Worm (Caenorhabditis elegans) whole organism, mixed stage, embryonic: ENCODE measurements around the gene hum-2.

Source experiments
- M03D4.4 ChIP-seq: sonication (generic microtip); optimal IDR thresholded peaks from 2 replicates; lab custom pipeline; 2017; ENCODE audit warnings: mild to moderate bottlenecking, missing genetic modification characterization, missing compliant biosample characterization
- bed-3 ChIP-seq: fragments of 200-800 bp; sonication (Bioruptor generic); optimal IDR thresholded peaks from 3 replicates; lab custom pipeline; 2018; ENCODE audit warnings: mild to moderate bottlenecking, missing genetic modification characterization, moderate library complexity, missing compliant biosample characterization
- blmp-1 ChIP-seq: fragments of 150-350 bp; optimal IDR thresholded peaks from 2 replicates; lab custom pipeline; 2014; ENCODE audit warnings: missing biosample characterization, missing genetic modification characterization
- ceh-43 ChIP-seq: fragments of 200-800 bp; sonication (Bioruptor generic); optimal IDR thresholded peaks from 2 replicates; lab custom pipeline; 2018; ENCODE audit warnings: mild to moderate bottlenecking, missing genetic modification characterization, moderate library complexity, missing compliant biosample characterization
- ceh-83 ChIP-seq: fragments of 200-800 bp; sonication (Bioruptor generic); optimal IDR thresholded peaks from 2 replicates; lab custom pipeline; 2018; ENCODE audit warnings: mild to moderate bottlenecking, missing genetic modification characterization, missing compliant biosample characterization
- ces-1 ChIP-seq: fragments of 150-350 bp; optimal IDR thresholded peaks from 2 replicates; lab custom pipeline; 2014; ENCODE audit warnings: missing biosample characterization, missing genetic modification reagents, missing genetic modification characterization
- cnd-1 ChIP-seq: fragments of 200-800 bp; sonication (Bioruptor generic); optimal IDR thresholded peaks from 2 replicates; lab custom pipeline; 2018; ENCODE audit warnings: mild to moderate bottlenecking, missing genetic modification characterization, missing compliant biosample characterization
- drap-1 ChIP-seq: fragments of 200-800 bp; sonication (Bioruptor generic); optimal IDR thresholded peaks from 3 replicates; lab custom pipeline; 2018; ENCODE audit warnings: mild to moderate bottlenecking, missing genetic modification characterization, missing compliant biosample characterization
- elt-1 ChIP-seq: sonication (generic microtip); optimal IDR thresholded peaks from 2 replicates; lab custom pipeline; 2017; ENCODE audit warnings: missing genetic modification characterization, mild to moderate bottlenecking, missing compliant biosample characterization, antibody characterized with exemption, moderate library complexity, borderline replicate concordance; ENCODE audit not compliant: insufficient read depth
- flh-1 ChIP-seq: fragments of 200-800 bp; sonication (Bioruptor generic); optimal IDR thresholded peaks from 2 replicates; lab custom pipeline; 2018; ENCODE audit warnings: mild to moderate bottlenecking, missing genetic modification characterization, moderate library complexity, missing compliant biosample characterization
- ham-2 ChIP-seq: fragments of 200-800 bp; sonication (Bioruptor generic); optimal IDR thresholded peaks from 2 replicates; lab custom pipeline; 2018; ENCODE audit warnings: mild to moderate bottlenecking, missing genetic modification characterization, missing compliant biosample characterization
- hlh-1 ChIP-seq: fragments of 150-350 bp; optimal IDR thresholded peaks from 2 replicates; lab custom pipeline; 2014; ENCODE audit warnings: missing biosample characterization, missing genetic modification reagents, missing genetic modification characterization
- lin-13 ChIP-seq: fragments of 150-350 bp; optimal IDR thresholded peaks from 2 replicates; lab custom pipeline; 2014; ENCODE audit warnings: missing biosample characterization, missing genetic modification characterization
- lin-32 ChIP-seq: fragments of 200-800 bp; sonication (Bioruptor generic); optimal IDR thresholded peaks from 2 replicates; lab custom pipeline; 2018; ENCODE audit warnings: mild to moderate bottlenecking, missing genetic modification characterization, missing compliant biosample characterization
- lsy-2 ChIP-seq: fragments of 150-350 bp; optimal IDR thresholded peaks from 2 replicates; lab custom pipeline; 2014; ENCODE audit warnings: missing biosample characterization, missing genetic modification characterization
- mab-5 ChIP-seq: fragments of 150-350 bp; optimal IDR thresholded peaks from 2 replicates; lab custom pipeline; 2014; ENCODE audit warnings: missing biosample characterization, missing genetic modification characterization
- mep-1 ChIP-seq: fragments of 150-350 bp; optimal IDR thresholded peaks from 2 replicates; lab custom pipeline; 2017; ENCODE audit warnings: missing biosample characterization, missing genetic modification reagents, missing genetic modification characterization, inconsistent platforms
- mls-2 ChIP-seq: sonication (generic microtip); optimal IDR thresholded peaks from 2 replicates; lab custom pipeline; 2016; ENCODE audit warnings: mild to moderate bottlenecking, missing genetic modification characterization, moderate library complexity, missing compliant biosample characterization
- nhr-12 ChIP-seq: fragments of 150-350 bp; optimal IDR thresholded peaks from 2 replicates; lab custom pipeline; 2014; ENCODE audit warnings: missing biosample characterization, missing genetic modification characterization
- nhr-237 ChIP-seq: fragments of 150-350 bp; optimal IDR thresholded peaks from 2 replicates; lab custom pipeline; 2014; ENCODE audit warnings: missing biosample characterization, missing genetic modification characterization
- nhr-28 ChIP-seq: fragments of 150-350 bp; optimal IDR thresholded peaks from 2 replicates; lab custom pipeline; 2014; ENCODE audit warnings: missing biosample characterization, missing genetic modification characterization
- nhr-76 ChIP-seq: sonication (generic microtip); optimal IDR thresholded peaks from 2 replicates; lab custom pipeline; 2017; ENCODE audit warnings: missing biosample characterization, missing genetic modification characterization
- pha-4 ChIP-seq: fragments of 150-350 bp; optimal IDR thresholded peaks from 2 replicates; lab custom pipeline; 2018; ENCODE audit warnings: missing biosample characterization, missing genetic modification reagents, missing genetic modification characterization
- sem-2 ChIP-seq: fragments of 200-800 bp; sonication (Bioruptor generic); optimal IDR thresholded peaks from 2 replicates; lab custom pipeline; 2018; ENCODE audit warnings: mild to moderate bottlenecking, missing genetic modification characterization, missing compliant biosample characterization
- snpc-4 ChIP-seq: fragments of 150-350 bp; optimal IDR thresholded peaks from 2 replicates; lab custom pipeline; 2014; ENCODE audit warnings: missing biosample characterization, missing genetic modification characterization
- sptf-1 ChIP-seq: sonication (generic microtip); optimal IDR thresholded peaks from 2 replicates; lab custom pipeline; 2017; ENCODE audit warnings: mild to moderate bottlenecking, missing genetic modification characterization, moderate library complexity, missing compliant biosample characterization
- tbx-8 ChIP-seq: fragments of 200-800 bp; sonication (Bioruptor generic); optimal IDR thresholded peaks from 2 replicates; lab custom pipeline; 2018; ENCODE audit warnings: mild to moderate bottlenecking, missing genetic modification characterization, moderate library complexity, missing compliant biosample characterization
- unc-120 ChIP-seq: sonication (generic microtip); optimal IDR thresholded peaks from 2 replicates; lab custom pipeline; 2017; ENCODE audit warnings: missing genetic modification characterization, missing compliant biosample characterization; ENCODE audit not compliant: poor library complexity, severe bottlenecking
- unc-39 ChIP-seq: fragments of 150-350 bp; optimal IDR thresholded peaks from 2 replicates; lab custom pipeline; 2014; ENCODE audit warnings: missing biosample characterization, missing genetic modification characterization
- unc-62 ChIP-seq: fragments of 150-350 bp; optimal IDR thresholded peaks from 2 replicates; lab custom pipeline; 2014; ENCODE audit warnings: missing biosample characterization, missing genetic modification reagents, missing genetic modification characterization
- zip-8 ChIP-seq: fragments of 150-350 bp; optimal IDR thresholded peaks from 2 replicates; lab custom pipeline; 2014; ENCODE audit warnings: missing biosample characterization, missing genetic modification characterization
- ztf-11 ChIP-seq: fragments of 150-350 bp; optimal IDR thresholded peaks from 2 replicates; lab custom pipeline; 2014; ENCODE audit warnings: missing biosample characterization, missing genetic modification characterization

hum-2 gene

ce11 chrV:9440003-9440319 lies 54.0 kb downstream of the hum-2 start:
- TF ChIP-seq ces-1 (GFP tag; lab: Kevin White, UChicago) (no peak), ceh-43 (no peak), hlh-1 (no peak), unc-39 (tag; lab: Kevin White, UChicago) (no peak), lin-13 (tag; lab: Kevin White, UChicago) (no peak), mep-1 (tag; lab: Kevin White, UChicago) (no peak)

DNA sequence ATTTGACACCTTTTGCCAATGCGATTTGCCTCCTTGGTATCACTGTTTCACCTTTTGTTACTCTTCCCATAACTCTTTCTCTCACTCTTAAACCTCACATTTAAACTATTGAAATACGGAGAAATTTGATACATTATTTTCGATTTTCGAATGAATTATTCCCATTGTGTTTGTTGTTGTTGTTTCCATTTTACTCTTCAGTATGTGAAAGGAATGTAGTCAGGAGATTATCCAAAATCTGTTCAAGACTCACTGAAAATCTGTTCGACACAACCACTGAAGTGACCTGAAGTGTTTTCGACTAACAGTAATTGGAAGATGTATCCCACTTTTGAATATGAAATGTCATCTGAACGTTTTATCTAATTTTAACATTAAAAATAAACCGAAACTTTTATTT lies 55.1 kb downstream of the hum-2 start:
- no peak for TF ChIP-seq zip-8 (tag; lab: Kevin White, UChicago)
- no peak for TF ChIP-seq nhr-237
- no peak for TF ChIP-seq ztf-11 (tag; lab: Kevin White, UChicago)
- TF ChIP-seq tbx-8 (GFP tag; lab: Kevin White, UChicago) = no peak
- no peak for TF ChIP-seq unc-62 (GFP tag; lab: Kevin White, UChicago)
- TF ChIP-seq bed-3 (GFP tag; lab: Kevin White, UChicago) = no peak
- no peak for TF ChIP-seq snpc-4 (tag; lab: Kevin White, UChicago)
- TF ChIP-seq ham-2 (GFP tag; lab: Kevin White, UChicago) = no peak
- no peak for TF ChIP-seq lsy-2 (tag; lab: Kevin White, UChicago)
- no peak for TF ChIP-seq cnd-1 (tag; lab: Kevin White, UChicago)
- no peak for TF ChIP-seq ceh-83 (GFP tag; lab: Kevin White, UChicago)

- no peak for TF ChIP-seq unc-62 (GFP tag; lab: Kevin White, UChicago)
- TF ChIP-seq ztf-11 (tag; lab: Kevin White, UChicago) = no peak
These were observed 56.5 kb downstream of the hum-2 start for ce11 chrV:9442471-9442870.

- TF ChIP-seq tbx-8 (GFP tag; lab: Kevin White, UChicago) = no peak
- TF ChIP-seq lsy-2 (tag; lab: Kevin White, UChicago) = no peak
- TF ChIP-seq nhr-237 = no peak
- TF ChIP-seq lin-13 (tag; lab: Kevin White, UChicago) = no peak
- TF ChIP-seq pha-4 (tag; lab: Kevin White, UChicago) = no peak
- no peak for TF ChIP-seq elt-1 (tag; lab: Kevin White, UChicago)
- TF ChIP-seq sptf-1 (tag; lab: Kevin White, UChicago) = no peak
- TF ChIP-seq mls-2 (tag; lab: Kevin White, UChicago) = no peak
- no peak for TF ChIP-seq unc-62 (GFP tag; lab: Kevin White, UChicago)
- TF ChIP-seq mab-5 = no peak
- TF ChIP-seq lin-32 (GFP tag; lab: Kevin White, UChicago) = no peak
- no peak for TF ChIP-seq M03D4.4 (tag; lab: Kevin White, UChicago)
- TF ChIP-seq blmp-1 = no peak
- no peak for TF ChIP-seq snpc-4 (tag; lab: Kevin White, UChicago)
- TF ChIP-seq mep-1 (tag; lab: Kevin White, UChicago) = no peak
These were observed 57.1 kb downstream of the hum-2 start for ce11 chrV:9443109-9443508.

DNA sequence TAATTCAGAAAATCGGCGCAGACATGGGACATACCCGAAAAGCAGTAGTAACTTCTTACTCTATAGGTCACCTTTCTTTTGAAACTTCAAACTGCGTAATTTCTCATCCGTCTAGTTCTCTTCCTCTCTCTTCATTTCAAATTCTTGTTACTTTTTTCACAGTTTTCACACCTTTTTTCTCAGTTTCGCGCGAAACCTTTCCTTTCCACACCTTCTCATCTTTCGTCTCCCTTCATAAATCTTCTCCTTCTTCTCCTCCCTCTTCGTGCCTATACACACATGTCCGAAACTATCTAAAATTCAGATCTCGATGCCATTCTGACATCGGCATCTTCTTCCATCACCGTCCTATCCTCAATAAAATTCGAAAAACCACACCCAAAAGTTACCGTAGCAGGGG lies 57.8 kb downstream of the hum-2 start, which contains the start of gene wdr-62:
wdr-62 (plus strand) TSS at position 301 of the 400 bp plus-strand sequence.
- TF ChIP-seq hlh-1 (no peak), M03D4.4 (tag; lab: Kevin White, UChicago) (no peak), ham-2 (GFP tag; lab: Kevin White, UChicago) (no peak), ztf-11 (tag; lab: Kevin White, UChicago) (no peak), ceh-43 (no peak), blmp-1 (no peak), pha-4 (tag; lab: Kevin White, UChicago) (no peak), unc-62 (GFP tag; lab: Kevin White, UChicago) (no peak), mls-2 (tag; lab: Kevin White, UChicago) (no peak), zip-8 (tag; lab: Kevin White, UChicago) (no peak), drap-1 (GFP tag; lab: Kevin White, UChicago) (no peak), bed-3 (GFP tag; lab: Kevin White, UChicago) (no peak), ceh-83 (GFP tag; lab: Kevin White, UChicago) (no peak), sptf-1 (tag; lab: Kevin White, UChicago) (no peak), nhr-237 (no peak), flh-1 (GFP tag; lab: Kevin White, UChicago) (no peak), unc-39 (tag; lab: Kevin White, UChicago) (no peak), snpc-4 (tag; lab: Kevin White, UChicago) (no peak), tbx-8 (GFP tag; lab: Kevin White, UChicago) (no peak), cnd-1 (tag; lab: Kevin White, UChicago) (no peak)
- TF ChIP-seq, all 35 proteins: peak for 0

DNA sequence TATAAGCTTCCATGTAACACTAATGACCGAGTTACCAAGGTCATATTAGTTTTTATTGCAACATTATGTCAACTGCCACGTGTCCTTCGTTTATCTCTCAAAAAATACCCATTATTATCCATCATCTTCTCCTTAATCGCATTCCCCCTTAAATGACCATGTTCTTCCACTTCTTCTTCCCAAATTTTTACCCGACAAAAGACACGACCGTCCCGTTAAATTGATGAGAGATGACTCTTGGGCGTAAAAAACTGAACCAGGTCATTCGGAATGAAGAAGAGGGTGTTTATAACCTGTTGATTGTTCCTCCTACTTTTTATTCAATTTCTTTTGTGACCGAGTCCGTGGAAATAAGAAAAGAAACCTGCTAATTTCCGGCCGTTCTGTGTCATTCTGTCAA lies 58.6 kb downstream of the hum-2 start:
- no peak for TF ChIP-seq lsy-2 (tag; lab: Kevin White, UChicago)
- TF ChIP-seq zip-8 (tag; lab: Kevin White, UChicago) = no peak
- no peak for TF ChIP-seq nhr-237
- TF ChIP-seq lin-13 (tag; lab: Kevin White, UChicago) = no peak
- TF ChIP-seq ceh-43 = no peak
- TF ChIP-seq blmp-1 = no peak
- TF ChIP-seq nhr-76 (tag; lab: Kevin White, UChicago) = no peak
- no peak for TF ChIP-seq elt-1 (tag; lab: Kevin White, UChicago)
- no peak for TF ChIP-seq unc-62 (GFP tag; lab: Kevin White, UChicago)
- no peak for TF ChIP-seq unc-120
- TF ChIP-seq nhr-28 = no peak
- no peak for TF ChIP-seq unc-39 (tag; lab: Kevin White, UChicago)
- TF ChIP-seq M03D4.4 (tag; lab: Kevin White, UChicago) = no peak
- TF ChIP-seq hlh-1 = no peak
- TF ChIP-seq flh-1 (GFP tag; lab: Kevin White, UChicago) = no peak
- no peak for TF ChIP-seq sem-2 (GFP tag; lab: Kevin White, UChicago)
- no peak for TF ChIP-seq nhr-12 (tag; lab: Kevin White, UChicago)
- no peak for TF ChIP-seq pha-4 (tag; lab: Kevin White, UChicago)
